Fruit fly (Drosophila melanogaster): ENCODE measurements around the gene CG6415.
A peak's percentile ranks its signal among the peaks of the same experiment; 100 is the strongest.

DNA sequence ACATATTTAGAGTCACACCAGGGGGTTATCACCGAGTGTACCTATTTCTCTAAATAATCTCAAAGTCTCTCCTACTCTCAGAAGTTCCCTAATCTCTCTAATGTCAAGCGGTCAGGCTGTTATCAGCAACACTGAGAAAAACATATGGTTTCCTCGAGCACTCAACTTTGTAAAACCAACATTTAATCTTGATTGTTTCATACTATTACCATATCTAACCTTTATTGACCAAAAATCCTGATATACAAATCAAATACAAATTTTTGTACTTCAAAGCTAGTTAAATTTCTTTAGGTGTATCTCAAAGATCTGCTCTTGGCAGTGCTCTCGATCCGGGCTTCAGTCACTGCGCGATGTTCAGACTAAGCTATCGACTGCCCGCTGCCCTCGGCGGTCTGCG is at the start of gene CG6415:
- peak; percentile 58 for TF ChIP-seq Mnt (GFP tag; optimal IDR thresholded peaks at IDR 0.05)
- TF ChIP-seq toe (GFP tag; optimal IDR thresholded peaks at IDR 0.05) = peak; percentile 72

Measured in whole organism, adult.